Worm (Caenorhabditis elegans) whole organism, midembryonic: ENCODE data around the gene C08G9.2.

ENCODE experiments used
- T22C8.4 ChIP-seq: fragments of 200-800 bp; sonication (Bioruptor generic); IDR thresholded peaks from 2 replicates; pipeline ENCODE4 v1.3.6; 2022; ENCODE audit warnings: missing genetic modification characterization, missing compliant biosample characterization
- ztf-29 ChIP-seq: fragments of 200-800 bp; sonication (Bioruptor generic); IDR thresholded peaks from 2 replicates; pipeline ENCODE4 v1.3.6; 2022; ENCODE audit warnings: missing genetic modification reagents, missing genetic modification characterization, missing compliant biosample characterization

ce11 chrIV:7646119-7646518 lies 26.7 kb downstream of the C08G9.2 start, which contains the start of gene hmg-5:
- TF ChIP-seq ztf-29 (GFP tag; lab: Robert Waterston, UW) (no peak), T22C8.4 (GFP tag; lab: Robert Waterston, UW) (no peak)
